Worm (Caenorhabditis elegans): Measurements from ENCODE around the gene K03B8.14.

- TF ChIP-seq flt-1 (GFP tag; IDR thresholded peaks at IDR 0.05) (no peak), ama-1 (optimal IDR thresholded peaks at IDR 0.05) (no peak), pes-1 (GFP tag; IDR thresholded peaks at IDR 0.05) (no peak), sea-1 (GFP tag; conservative IDR thresholded peaks at IDR 0.05) (no peak), hmbx-1 (tag; optimal IDR thresholded peaks at IDR 0.05) (no peak)
Measured at ce11 chrV:11403059-11403458, 12.8 kb downstream of the K03B8.14 start.

All from whole organism, early embryonic.